Worm (Caenorhabditis elegans) whole organism, young adult: ENCODE results near the gene K09D9.3.

Experiments
- B0261.1 ChIP-seq: sonication (generic microtip); optimal IDR thresholded peaks from 2 replicates; lab custom pipeline; 2016; ENCODE audit warnings: mild to moderate bottlenecking, missing genetic modification characterization, moderate library complexity, missing compliant biosample characterization
- K12H6.12 ChIP-seq: fragments of 200-800 bp; sonication (Bioruptor generic); optimal IDR thresholded peaks from 2 replicates; lab custom pipeline; 2018; ENCODE audit warnings: mild to moderate bottlenecking, missing genetic modification characterization, missing compliant biosample characterization
- gei-17 ChIP-seq: fragments of 200-800 bp; sonication (Bioruptor generic); optimal IDR thresholded peaks from 2 replicates; lab custom pipeline; 2018; ENCODE audit warnings: mild to moderate bottlenecking, missing genetic modification characterization, missing compliant biosample characterization
- rec-8 ChIP-seq, 2 experiments: sonication (generic microtip); optimal IDR thresholded peaks; 2 replicates each; lab custom pipeline; 2016; ENCODE audit warnings: mild to moderate bottlenecking in 2 of 2, missing genetic modification characterization in 2 of 2, missing genetic modification reagents in 2 of 2, missing genotype in 2 of 2, missing biosample characterization in 1 of 2, missing compliant biosample characterization in 1 of 2, moderate library complexity in 1 of 2
- repo-1 ChIP-seq: sonication (generic microtip); optimal IDR thresholded peaks from 2 replicates; lab custom pipeline; 2017; ENCODE audit warnings: mild to moderate bottlenecking, missing genetic modification characterization, missing compliant biosample characterization
- snpc-4 ChIP-seq, 5 experiments: fragments of 150-350 bp in 1 of 5; sonication (generic microtip) in 4 of 5; optimal IDR thresholded peaks; 2 replicates each; lab custom pipeline; 2014 to 2018; ENCODE audit warnings: missing genetic modification characterization in 5 of 5, missing biosample characterization in 3 of 5, antibody characterized with exemption in 2 of 5, mild to moderate bottlenecking in 2 of 5, missing compliant biosample characterization in 2 of 5, missing genotype in 2 of 5, moderate library complexity in 2 of 5, missing genetic modification reagents in 1 of 5
- sptf-2 ChIP-seq: fragments of 200-800 bp; sonication (Bioruptor generic); optimal IDR thresholded peaks from 2 replicates; lab custom pipeline; 2018; ENCODE audit warnings: mild to moderate bottlenecking, missing genetic modification characterization, missing compliant biosample characterization
- ztf-3 ChIP-seq: fragments of 200-800 bp; sonication (Bioruptor generic); optimal IDR thresholded peaks from 2 replicates; lab custom pipeline; 2018; ENCODE audit warnings: mild to moderate bottlenecking, missing genetic modification characterization, missing compliant biosample characterization

- TF ChIP-seq snpc-4 (GFP tag; optimal IDR thresholded peaks at IDR 0.05; lab: Kevin White, UChicago) (no peak), snpc-4 (tag; optimal IDR thresholded peaks at IDR 0.05; lab: Kevin White, UChicago) (no peak), B0261.1 (tag; lab: Kevin White, UChicago) (no peak), K12H6.12 (tag; lab: Kevin White, UChicago) (no peak), gei-17 (GFP tag; lab: Kevin White, UChicago) (no peak), rec-8 (tag; optimal IDR thresholded peaks at IDR 0.05; lab: Kevin White, UChicago) (no peak), sptf-2 (GFP tag; lab: Kevin White, UChicago) (no peak), repo-1 (tag; lab: Kevin White, UChicago) (no peak), ztf-3 (GFP tag; lab: Kevin White, UChicago) (no peak)
These were observed 31.7 kb upstream of the K09D9.3 start, which contains the start of gene nlp-28 for ce11 chrV:3987616-3988015.
